Fruit fly (Drosophila melanogaster) whole organism, wandering third instar larva: ENCODE results near the gene CG43245.

Source experiments
- Abd-B ChIP-seq: fragments of >200 bp; optimal IDR thresholded peaks from 2 replicates; lab custom pipeline; 2017; ENCODE audit warnings: missing biosample characterization, missing genetic modification characterization
- CG32264 ChIP-seq: fragments of 200-800 bp; sonication (Bioruptor generic); optimal IDR thresholded peaks from 2 replicates; lab custom pipeline; 2016; ENCODE audit warnings: missing biosample characterization, missing genetic modification characterization
- CG9705 ChIP-seq: fragments of 200-800 bp; sonication (Bioruptor generic); optimal IDR thresholded peaks from 2 replicates; lab custom pipeline; 2018; ENCODE audit warnings: missing biosample characterization, mild to moderate bottlenecking, missing genetic modification characterization
- CrebA ChIP-seq: fragments of 200-800 bp; sonication (Bioruptor generic); optimal IDR thresholded peaks from 2 replicates; lab custom pipeline; 2016; ENCODE audit warnings: missing biosample characterization, mild to moderate bottlenecking, missing genetic modification characterization, borderline replicate concordance
- Dfd ChIP-seq: fragments of >200 bp; optimal IDR thresholded peaks from 2 replicates; lab custom pipeline; 2017; ENCODE audit warnings: missing biosample characterization, missing genetic modification characterization
- Dif ChIP-seq: fragments of 200-275, 200-300 bp; sonication (Bioruptor generic); optimal IDR thresholded peaks from 2 replicates; lab custom pipeline; 2018; ENCODE audit warnings: missing biosample characterization, missing genetic modification characterization; ENCODE audit not compliant: partially characterized antibody
- GATAd ChIP-seq: sonication (Bioruptor generic); optimal IDR thresholded peaks from 2 replicates; lab custom pipeline; 2016; ENCODE audit warnings: missing biosample characterization, missing genetic modification characterization
- HLH106 ChIP-seq: fragments of 200-800 bp; optimal IDR thresholded peaks from 3 replicates; lab custom pipeline; 2019; ENCODE audit warnings: missing biosample characterization, mild to moderate bottlenecking, missing genetic modification characterization, moderate library complexity
- Hnf4 ChIP-seq: fragments of 200-800 bp; sonication (Bioruptor generic); optimal IDR thresholded peaks from 2 replicates; lab custom pipeline; 2016; ENCODE audit warnings: missing biosample characterization, mild to moderate bottlenecking, missing genetic modification characterization
- Hr78 ChIP-seq: fragments of >200 bp; optimal IDR thresholded peaks from 2 replicates; lab custom pipeline; 2017; ENCODE audit warnings: missing biosample characterization, missing genetic modification characterization
- Hr83 ChIP-seq: fragments of 200-300 bp; sonication (Bioruptor generic); optimal IDR thresholded peaks from 2 replicates; lab custom pipeline; 2016; ENCODE audit warnings: missing biosample characterization, mild to moderate bottlenecking, missing genetic modification characterization, moderate library complexity; ENCODE audit not compliant: poor library complexity, severe bottlenecking
- Jra ChIP-seq: sonication (Bioruptor generic); optimal IDR thresholded peaks from 2 replicates; lab custom pipeline; 2016; ENCODE audit warnings: missing biosample characterization, missing genetic modification characterization
- Mio ChIP-seq: sonication (Bioruptor generic); optimal IDR thresholded peaks from 2 replicates; lab custom pipeline; 2016; ENCODE audit warnings: missing biosample characterization, missing genetic modification characterization
- Myc ChIP-seq: fragments of >200 bp; optimal IDR thresholded peaks from 2 replicates; lab custom pipeline; 2017
- N ChIP-seq: fragments of >200 bp; optimal IDR thresholded peaks from 2 replicates; lab custom pipeline; 2018; ENCODE audit warnings: missing biosample characterization, missing external identifiers, missing genetic modification characterization
- OdsH ChIP-seq: fragments of 200-800 bp; sonication (Bioruptor generic); optimal IDR thresholded peaks from 2 replicates; lab custom pipeline; 2016; ENCODE audit warnings: missing biosample characterization, mild to moderate bottlenecking, missing genetic modification characterization
- Rel ChIP-seq, 2 experiments: fragments of 200-800 bp; sonication (Bioruptor generic) in 1 of 2; optimal IDR thresholded peaks; 2 replicates in 1 of 2; 3 replicates in 1 of 2; lab custom pipeline; 2016 to 2019; ENCODE audit warnings: mild to moderate bottlenecking in 2 of 2, missing biosample characterization in 2 of 2, missing genetic modification characterization in 2 of 2, moderate library complexity in 1 of 2
- Sp1 ChIP-seq: fragments of 200-800 bp; sonication (Bioruptor generic); optimal IDR thresholded peaks from 3 replicates; lab custom pipeline; 2019; ENCODE audit warnings: missing biosample characterization, mild to moderate bottlenecking, missing genetic modification characterization, moderate library complexity
- Vsx2 ChIP-seq: fragments of 200-300, 225-300 bp; sonication (Bioruptor generic); optimal IDR thresholded peaks from 2 replicates; lab custom pipeline; 2018; ENCODE audit warnings: missing biosample characterization, missing genetic modification characterization; ENCODE audit not compliant: partially characterized antibody
- br ChIP-seq: fragments of 200-800 bp; sonication (Bioruptor generic); optimal IDR thresholded peaks from 2 replicates; lab custom pipeline; 2016; ENCODE audit warnings: missing biosample characterization, missing genetic modification characterization
- brk ChIP-seq: fragments of 200-800 bp; sonication (Bioruptor generic); optimal IDR thresholded peaks from 2 replicates; lab custom pipeline; 2016; ENCODE audit warnings: missing biosample characterization, mild to moderate bottlenecking, missing genetic modification characterization
- dl ChIP-seq, 2 experiments: fragments of 175-275, 200-275 bp in 1 of 2; fragments of 200-275 bp in 1 of 2; sonication (Bioruptor generic); optimal IDR thresholded peaks; lab custom pipeline; 2018; ENCODE audit warnings: mild to moderate bottlenecking in 2 of 2, missing biosample characterization in 2 of 2, missing genetic modification characterization in 2 of 2, moderate library complexity in 2 of 2; ENCODE audit not compliant: partially characterized antibody in 2 of 2, insufficient read depth in 1 of 2
- dmrt93B ChIP-seq: fragments of 200-800 bp; sonication (Bioruptor generic); optimal IDR thresholded peaks from 2 replicates; lab custom pipeline; 2018; ENCODE audit warnings: missing biosample characterization, mild to moderate bottlenecking, missing genetic modification characterization
- dsf ChIP-seq: sonication (Bioruptor generic); optimal IDR thresholded peaks from 2 replicates; lab custom pipeline; 2016; ENCODE audit warnings: missing biosample characterization, missing genetic modification characterization, borderline replicate concordance
- ey ChIP-seq: fragments of 200-800 bp; sonication (Bioruptor generic); optimal IDR thresholded peaks from 2 replicates; lab custom pipeline; 2016; ENCODE audit warnings: missing biosample characterization, missing genetic modification characterization
- foxo ChIP-seq, 2 experiments: fragments of 200-800 bp; sonication (Bioruptor generic); optimal IDR thresholded peaks; 2 replicates in 1 of 2; 3 replicates in 1 of 2; lab custom pipeline; 2016 to 2017; ENCODE audit warnings: missing biosample characterization in 2 of 2, missing genetic modification characterization in 2 of 2
- fru ChIP-seq: fragments of 200-800 bp; sonication (Bioruptor generic); optimal IDR thresholded peaks from 3 replicates; lab custom pipeline; 2016; ENCODE audit warnings: missing biosample characterization, mild to moderate bottlenecking, missing genetic modification characterization
- h ChIP-seq: fragments of 200-800 bp; sonication (Bioruptor generic); optimal IDR thresholded peaks from 3 replicates; lab custom pipeline; 2016; ENCODE audit warnings: missing biosample characterization, mild to moderate bottlenecking, missing genetic modification characterization
- jim ChIP-seq: fragments of 175-275, 200-325 bp; sonication (Bioruptor generic); optimal IDR thresholded peaks from 2 replicates; lab custom pipeline; 2016; ENCODE audit warnings: missing biosample characterization, mild to moderate bottlenecking, missing genetic modification characterization
- lola ChIP-seq: fragments of >200 bp; optimal IDR thresholded peaks from 2 replicates; lab custom pipeline; 2017; ENCODE audit warnings: missing biosample characterization, missing genetic modification characterization
- pan ChIP-seq: fragments of >200 bp; optimal IDR thresholded peaks from 2 replicates; lab custom pipeline; 2017
- psq ChIP-seq: fragments of 200-800 bp; sonication (Bioruptor generic); optimal IDR thresholded peaks from 3 replicates; lab custom pipeline; 2017; ENCODE audit warnings: missing biosample characterization, mild to moderate bottlenecking, missing genetic modification characterization, moderate library complexity
- rgr ChIP-seq: fragments of 200-800 bp; sonication (Bioruptor generic); optimal IDR thresholded peaks from 3 replicates; lab custom pipeline; 2016; ENCODE audit warnings: missing biosample characterization, mild to moderate bottlenecking, missing genetic modification characterization
- sage ChIP-seq: fragments of 200-800 bp; sonication (Bioruptor generic); optimal IDR thresholded peaks from 2 replicates; lab custom pipeline; 2016; ENCODE audit warnings: missing biosample characterization, mild to moderate bottlenecking, missing genetic modification characterization
- sv ChIP-seq: fragments of 200-800 bp; sonication (Bioruptor generic); optimal IDR thresholded peaks from 3 replicates; lab custom pipeline; 2016; ENCODE audit warnings: missing biosample characterization, missing genetic modification characterization
- tai ChIP-seq: sonication (Bioruptor generic); optimal IDR thresholded peaks from 2 replicates; lab custom pipeline; 2016; ENCODE audit warnings: missing biosample characterization, missing genetic modification characterization
- usp ChIP-seq: fragments of >200 bp; optimal IDR thresholded peaks from 2 replicates; lab custom pipeline; 2017; ENCODE audit warnings: missing biosample characterization, missing genetic modification characterization
- woc ChIP-seq: sonication (Bioruptor generic); optimal IDR thresholded peaks from 2 replicates; lab custom pipeline; 2016; ENCODE audit warnings: missing biosample characterization, mild to moderate bottlenecking, missing genetic modification characterization

The CG43245 gene

DNA sequence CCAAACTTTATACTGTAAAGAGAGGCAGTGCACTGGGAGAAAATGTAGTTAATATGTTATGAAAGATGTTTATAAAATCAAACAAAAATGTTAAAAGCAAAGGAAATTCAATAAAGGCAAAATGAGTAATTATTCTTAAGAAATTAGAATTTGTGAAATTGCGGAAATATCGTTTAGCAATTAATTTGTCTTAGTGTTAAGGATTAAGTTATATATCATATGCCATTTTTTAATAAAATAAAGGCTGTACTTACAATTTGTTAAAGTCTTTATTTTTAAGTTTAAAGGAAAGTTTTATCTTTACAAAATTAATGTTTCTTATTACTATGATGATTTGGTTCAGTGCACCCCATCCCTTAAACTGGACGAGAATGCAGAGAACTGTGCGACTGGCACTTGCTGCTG is 5.8 kb downstream of the CG43245 start:
- TF ChIP-seq lola (GFP tag; lab: Kevin White, UChicago) (no peak), jim (GFP tag; lab: Kevin White, UChicago) (no peak), sage (GFP tag; lab: Kevin White, UChicago) (no peak), Dif (GFP tag; lab: Kevin White, UChicago) (no peak), rgr (GFP tag; lab: Kevin White, UChicago) (peak; percentile 46), Dfd (GFP tag; lab: Kevin White, UChicago) (no peak), Rel (GFP tag; optimal IDR thresholded peaks at IDR 0.05; lab: Kevin White, UChicago) (no peak), Rel (tag; optimal IDR thresholded peaks at IDR 0.05; lab: Kevin White, UChicago) (no peak), foxo (GFP tag; optimal IDR thresholded peaks at IDR 0.05; lab: Kevin White, UChicago) (peak in 1 of 2 experiments; percentile 71), ey (GFP tag; lab: Kevin White, UChicago) (peak; percentile 40), GATAd (no peak), CG9705 (GFP tag; lab: Kevin White, UChicago) (peak; percentile 22), h (GFP tag; lab: Kevin White, UChicago) (peak; percentile 61), dmrt93B (GFP tag; lab: Kevin White, UChicago) (peak; percentile 71), brk (GFP tag; lab: Kevin White, UChicago) (no peak), sv (GFP tag; lab: Kevin White, UChicago) (no peak), woc (GFP tag; lab: Kevin White, UChicago) (peak; percentile 64), Hr83 (GFP tag; lab: Kevin White, UChicago) (no peak), fru (GFP tag; lab: Kevin White, UChicago) (peak; percentile 58), psq (GFP tag; lab: Kevin White, UChicago) (peak; percentile 45), Hnf4 (peak; percentile 33), Abd-B (GFP tag; lab: Kevin White, UChicago) (no peak), Myc (lab: Kevin White, UChicago) (no peak), Sp1 (GFP tag; lab: Kevin White, UChicago) (peak; percentile 82), Hr78 (GFP tag; lab: Kevin White, UChicago) (no peak), Vsx2 (GFP tag; lab: Kevin White, UChicago) (no peak), CG32264 (no peak), dl (GFP tag; optimal IDR thresholded peaks at IDR 0.05; lab: Kevin White, UChicago; ENCODE audit: insufficient read depth in 1 of 2, partially characterized antibody in 2 of 2) (no peak), Mio (GFP tag; lab: Kevin White, UChicago) (no peak), dsf (GFP tag; lab: Kevin White, UChicago) (no peak), pan (lab: Kevin White, UChicago) (no peak), Jra (GFP tag; lab: Kevin White, UChicago) (no peak), usp (GFP tag; lab: Kevin White, UChicago) (no peak), CrebA (GFP tag; lab: Kevin White, UChicago) (no peak), tai (GFP tag; lab: Kevin White, UChicago) (no peak), N (GFP tag; lab: Kevin White, UChicago) (no peak), HLH106 (tag; lab: Kevin White, UChicago) (peak; percentile 74), OdsH (peak; percentile 56), br (GFP tag; lab: Kevin White, UChicago) (no peak)

DNA sequence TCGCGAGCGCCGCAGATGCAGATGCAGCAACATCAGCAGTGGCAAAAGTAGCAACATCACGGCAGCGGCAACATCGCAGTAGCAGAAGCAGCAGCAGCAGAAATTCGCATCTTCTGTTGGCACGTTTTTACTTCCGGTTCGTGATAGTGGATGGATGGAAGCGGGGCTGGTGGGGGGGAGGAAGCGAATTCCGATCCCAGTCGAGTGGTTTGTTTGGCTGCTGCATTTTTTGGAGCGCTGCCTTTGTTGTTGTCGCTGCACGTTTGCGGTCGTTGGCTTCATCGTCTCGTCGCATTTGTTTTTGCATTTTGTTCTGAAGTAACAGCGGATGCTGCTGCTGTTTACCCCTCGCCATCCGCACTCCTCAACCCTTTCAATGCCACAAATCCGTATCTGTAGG is 6.2 kb downstream of the CG43245 start:
- peak; percentile 20 for TF ChIP-seq psq (GFP tag; lab: Kevin White, UChicago)
- no peak for TF ChIP-seq sage (GFP tag; lab: Kevin White, UChicago)
- TF ChIP-seq Rel (GFP tag; optimal IDR thresholded peaks at IDR 0.05; lab: Kevin White, UChicago) = no peak
- peak; percentile 12 for TF ChIP-seq Rel (tag; optimal IDR thresholded peaks at IDR 0.05; lab: Kevin White, UChicago)
- TF ChIP-seq Dif (GFP tag; lab: Kevin White, UChicago) = no peak
- peak; percentile 53 for TF ChIP-seq fru (GFP tag; lab: Kevin White, UChicago)
